Fruit fly (Drosophila melanogaster): ENCODE data around the gene mol.

The mol gene

dm6 chr2L:15016031-15016430 lies 18.7 kb upstream of the mol start, which contains the start of gene GABA-B-R1:
GABA-B-R1 (plus strand) TSS chr2L:15016331.
- TF ChIP-seq CG8159 (tag; optimal IDR thresholded peaks at IDR 0.05) = no peak
- no peak for TF ChIP-seq CG14655 (GFP tag; optimal IDR thresholded peaks at IDR 0.05)
- no peak for TF ChIP-seq CG12605 (GFP tag; IDR thresholded peaks at IDR 0.05)
- no peak for TF ChIP-seq CG4496 (GFP tag; IDR thresholded peaks at IDR 0.05)
- no peak for TF ChIP-seq CG13204 (GFP tag; optimal IDR thresholded peaks at IDR 0.05)

DNA sequence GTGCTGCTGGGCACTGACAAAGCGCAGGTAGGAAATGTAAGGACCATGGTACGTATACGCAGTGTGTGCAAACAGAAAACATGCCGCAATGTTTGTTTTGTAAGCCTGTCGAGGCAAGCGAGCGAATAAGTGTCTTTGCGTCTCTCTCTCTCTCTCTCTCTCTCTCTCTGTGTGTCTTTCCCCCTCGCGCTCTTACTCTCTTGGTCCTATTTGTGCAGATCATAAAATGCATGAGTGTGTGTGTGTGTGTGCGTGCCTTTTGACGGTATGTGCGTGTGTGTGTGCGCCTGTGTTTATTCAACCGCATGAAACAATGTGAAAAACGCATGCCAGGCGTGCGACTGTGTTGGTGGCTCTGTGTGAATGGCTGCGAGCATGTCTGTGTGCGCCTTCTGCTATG lies 16.2 kb upstream of the mol start:
- 0 out of 3 replicates have a peak, but pooled peaks have one; percentile 10 for TF ChIP-seq CG4496 (GFP tag; IDR thresholded peaks at IDR 0.05)
- no peak for TF ChIP-seq CG15710 (tag; optimal IDR thresholded peaks at IDR 0.05)
- no peak for TF ChIP-seq CG32121 (GFP tag; IDR thresholded peaks at IDR 0.05)
- no peak for TF ChIP-seq CG17806 (tag; optimal IDR thresholded peaks at IDR 0.05)
- TF ChIP-seq CG34367 (tag; optimal IDR thresholded peaks at IDR 0.05) = no peak
- TF ChIP-seq Pif1A (GFP tag; optimal IDR thresholded peaks at IDR 0.05) = no peak
- TF ChIP-seq Snoo (tag; optimal IDR thresholded peaks at IDR 0.05) = no peak
- no peak for TF ChIP-seq Ets98B (GFP tag; IDR thresholded peaks at IDR 0.05)

- no peak for TF ChIP-seq gl (tag; optimal IDR thresholded peaks at IDR 0.05)
- no peak for TF ChIP-seq CG12605 (GFP tag; IDR thresholded peaks at IDR 0.05)
- TF ChIP-seq Pif1B (GFP tag; optimal IDR thresholded peaks at IDR 0.05) = no peak
- no peak for TF ChIP-seq Ets98B (GFP tag; IDR thresholded peaks at IDR 0.05)
Observed at dm6 chr2L:15011779-15012178, 14.4 kb upstream of the mol start.

dm6 chr2L:15009703-15010102 lies 12.3 kb upstream of the mol start, which contains the start of the genes THG and Rnmt:
THG (minus strand) TSS chr2L:15009724.
Rnmt (plus strand) TSS chr2L:15009939.
- TF ChIP-seq Ets98B (GFP tag; IDR thresholded peaks at IDR 0.05) (peak; percentile 58; the same call in 1 of the 2 replicates), CG34367 (tag; optimal IDR thresholded peaks at IDR 0.05) (peak; percentile 58), D1 (tag; optimal IDR thresholded peaks at IDR 0.05) (no peak), CG17806 (tag; optimal IDR thresholded peaks at IDR 0.05) (peak; percentile 60), CG14655 (GFP tag; optimal IDR thresholded peaks at IDR 0.05) (no peak), fd96Ca (GFP tag; IDR thresholded peaks at IDR 0.05) (peak; percentile 81), Pif1A (GFP tag; optimal IDR thresholded peaks at IDR 0.05) (no peak), CG9948 (tag; optimal IDR thresholded peaks at IDR 0.05) (peak; percentile 41), CG12605 (GFP tag; IDR thresholded peaks at IDR 0.05) (no peak), CG10348 (GFP tag; IDR thresholded peaks at IDR 0.05) (no peak), EcR (GFP tag; optimal IDR thresholded peaks at IDR 0.05) (no peak), CG15710 (tag; optimal IDR thresholded peaks at IDR 0.05) (peak; percentile 75), CG13204 (GFP tag; optimal IDR thresholded peaks at IDR 0.05) (no peak), CG8159 (tag; optimal IDR thresholded peaks at IDR 0.05) (peak; percentile 59), Snoo (tag; optimal IDR thresholded peaks at IDR 0.05) (peak; percentile 54), gl (tag; optimal IDR thresholded peaks at IDR 0.05) (no peak), CG4496 (GFP tag; IDR thresholded peaks at IDR 0.05) (peak; percentile 75; the same call in 2 of the 3 replicates), rn (GFP tag; IDR thresholded peaks at IDR 0.05) (0 out of 2 replicates have a peak, but pooled peaks have one; percentile 29), CG32121 (GFP tag; IDR thresholded peaks at IDR 0.05) (peak; percentile 81), Pif1B (GFP tag; optimal IDR thresholded peaks at IDR 0.05) (peak; percentile 39), CG8301 (tag; optimal IDR thresholded peaks at IDR 0.05) (no peak)

- TF ChIP-seq Ets98B (GFP tag; IDR thresholded peaks at IDR 0.05) = no peak
- no peak for TF ChIP-seq CG34367 (tag; optimal IDR thresholded peaks at IDR 0.05)
- TF ChIP-seq Pif1A (GFP tag; optimal IDR thresholded peaks at IDR 0.05) = no peak
Observed at dm6 chr2L:15008034-15008433, 10.7 kb upstream of the mol start.

DNA sequence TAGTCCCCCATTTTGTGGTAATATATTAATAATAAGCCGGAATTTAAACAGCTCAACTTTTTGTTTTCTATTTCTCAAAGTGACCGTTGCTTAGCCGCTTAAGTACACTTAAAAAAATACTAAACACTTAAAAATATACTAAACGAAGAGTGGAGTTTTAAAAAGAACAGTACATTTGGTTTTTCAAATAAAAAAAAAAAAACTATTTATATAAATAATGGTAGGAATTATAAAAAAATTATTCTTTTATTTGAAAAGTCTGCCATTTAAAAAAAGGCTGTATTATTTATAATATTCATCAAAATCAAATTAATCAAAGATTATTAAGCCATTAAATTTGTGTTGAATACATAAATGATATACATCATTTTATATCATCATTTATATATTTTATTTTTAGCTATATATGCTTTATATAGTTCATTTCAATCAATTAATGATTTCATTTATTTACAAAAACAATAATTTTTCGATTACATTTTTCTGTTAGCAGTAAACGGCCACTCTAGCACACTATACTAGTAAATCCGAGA lies 10.0 kb upstream of the mol start, which contains the start of the genes Ankrd49 and NC2beta:
TSS of gene Ankrd49 (minus strand) at position 101 of the 533 bp plus-strand sequence.
TSS of gene NC2beta (plus strand) at position 483 of the 533 bp plus-strand sequence.
- no peak for TF ChIP-seq CG8301 (tag; optimal IDR thresholded peaks at IDR 0.05)

- TF ChIP-seq CG17806 (tag; optimal IDR thresholded peaks at IDR 0.05) (no peak), CG14655 (GFP tag; optimal IDR thresholded peaks at IDR 0.05) (no peak), Snoo (tag; optimal IDR thresholded peaks at IDR 0.05) (no peak), CG10348 (GFP tag; IDR thresholded peaks at IDR 0.05) (no peak), CG32121 (GFP tag; IDR thresholded peaks at IDR 0.05) (no peak), fd96Ca (GFP tag; IDR thresholded peaks at IDR 0.05) (no peak), CG9948 (tag; optimal IDR thresholded peaks at IDR 0.05) (no peak)
Observed at dm6 chr2L:15005505-15005904, 8.1 kb upstream of the mol start, which contains the start of gene DCTN5-p25. DCTN5-p25 (plus strand) TSS chr2L:15005733.

- no peak for TF ChIP-seq CG13204 (GFP tag; optimal IDR thresholded peaks at IDR 0.05)
Observed at dm6 chr2L:15001847-15002246, 4.5 kb upstream of the mol start.

All from whole organism, pupa.